Worm (Caenorhabditis elegans): ENCODE data around the gene C54D10.13.

ce11 chrV:12468363-12468762 is 36.3 kb upstream of the C54D10.13 start, which contains the start of gene F28C1.3:
- TF ChIP-seq snpc-4 (GFP tag; optimal IDR thresholded peaks at IDR 0.05) (no peak), snpc-4 (tag; optimal IDR thresholded peaks at IDR 0.05) (no peak), mcd-1 (GFP tag; IDR thresholded peaks at IDR 0.05) (no peak), hsf-1 (GFP tag; IDR thresholded peaks at IDR 0.05) (no peak), ets-4 (GFP tag; optimal IDR thresholded peaks at IDR 0.05) (no peak), dpl-1 (GFP tag; optimal IDR thresholded peaks at IDR 0.05) (no peak), cebp-2 (GFP tag; IDR thresholded peaks at IDR 0.05) (no peak), snpc-1.1 (tag; optimal IDR thresholded peaks at IDR 0.05; ENCODE audit: insufficient read depth) (no peak), madf-3 (GFP tag; IDR thresholded peaks at IDR 0.05) (no peak), nhr-179 (tag; optimal IDR thresholded peaks at IDR 0.05) (no peak), ztf-6 (GFP tag; IDR thresholded peaks at IDR 0.05) (no peak)
